Fruit fly (Drosophila melanogaster): ENCODE results near the gene CG14696.
A peak's percentile ranks its signal among the peaks of the same experiment; 100 is the strongest.

- TF ChIP-seq OdsH (GFP tag; optimal IDR thresholded peaks at IDR 0.05) (peak; percentile 97), Eip93F (GFP tag; optimal IDR thresholded peaks at IDR 0.05) (peak; percentile 98), Hr39 (GFP tag; optimal IDR thresholded peaks at IDR 0.05) (peak; percentile 86), CG15336 (GFP tag; IDR thresholded peaks at IDR 0.05) (peak; percentile 97), CG6854 (GFP tag; optimal IDR thresholded peaks at IDR 0.05) (peak; percentile 96), CG9139 (GFP tag; optimal IDR thresholded peaks at IDR 0.05) (peak; percentile 92), Eip75B (GFP tag; optimal IDR thresholded peaks at IDR 0.05) (peak; percentile 97), Hr4 (GFP tag; optimal IDR thresholded peaks at IDR 0.05) (peak; percentile 95), Lpt (GFP tag; optimal IDR thresholded peaks at IDR 0.05) (peak; percentile 97), Hr38 (GFP tag; optimal IDR thresholded peaks at IDR 0.05) (no peak)
Measured at dm6 chr3R:10834893-10835292, 49.9 kb downstream of the CG14696 start.
